Worm (Caenorhabditis elegans) whole organism, L1 larva: ENCODE results near the gene dpr-1.

ENCODE experiments used
- Y116A8C.19 ChIP-seq: sonication (generic microtip); optimal IDR thresholded peaks from 2 replicates; lab custom pipeline; 2016; ENCODE audit warnings: missing compliant biosample characterization, missing genetic modification characterization, borderline replicate concordance
- aha-1 ChIP-seq: fragments of 150-350 bp; optimal IDR thresholded peaks from 2 replicates; lab custom pipeline; 2014; ENCODE audit warnings: missing biosample characterization, missing genetic modification characterization
- ama-1 ChIP-seq: fragments of 150-350 bp; optimal IDR thresholded peaks from 2 replicates; lab custom pipeline; 2014
- blmp-1 ChIP-seq: fragments of 150-350 bp; optimal IDR thresholded peaks from 2 replicates; lab custom pipeline; 2014; ENCODE audit warnings: missing biosample characterization, missing genetic modification characterization
- ceh-8 ChIP-seq: fragments of 200-800 bp; sonication (Bioruptor generic); optimal IDR thresholded peaks from 2 replicates; lab custom pipeline; 2018; ENCODE audit warnings: mild to moderate bottlenecking, missing genetic modification characterization, moderate library complexity, missing compliant biosample characterization
- ceh-82 ChIP-seq, 3 experiments: fragments of 150-350 bp in 1 of 3; sonication (generic microtip) in 2 of 3; optimal IDR thresholded peaks; 2 replicates each; lab custom pipeline; 2014 to 2017; ENCODE audit warnings: missing biosample characterization in 3 of 3, missing genetic modification characterization in 3 of 3
- ceh-88 ChIP-seq: fragments of 200-800 bp; sonication (Bioruptor generic); IDR thresholded peaks from 2 replicates; pipeline ENCODE4 v1.3.6; 2022; ENCODE audit warnings: missing genetic modification characterization, missing compliant biosample characterization
- egl-13 ChIP-seq: sonication (generic microtip); optimal IDR thresholded peaks from 2 replicates; lab custom pipeline; 2016; ENCODE audit warnings: missing genotype, missing genetic modification reagents, missing genetic modification characterization, missing compliant biosample characterization
- elt-3 ChIP-seq, 6 experiments: fragments of 150-350 bp in 1 of 6; sonication (generic microtip); optimal IDR thresholded peaks; 2 replicates each; lab custom pipeline; 2017 to 2018; ENCODE audit warnings: missing biosample characterization in 6 of 6, missing genetic modification characterization in 6 of 6, inconsistent platforms in 1 of 6
- fkh-4 ChIP-seq: sonication (generic microtip); optimal IDR thresholded peaks from 2 replicates; lab custom pipeline; 2016; ENCODE audit warnings: missing compliant biosample characterization, missing genetic modification characterization, borderline replicate concordance
- fkh-8 ChIP-seq: sonication (generic microtip); optimal IDR thresholded peaks from 2 replicates; lab custom pipeline; 2016; ENCODE audit warnings: mild to moderate bottlenecking, missing genetic modification characterization, missing compliant biosample characterization
- grh-1 ChIP-seq: fragments of 200-800 bp; sonication (Bioruptor generic); IDR thresholded peaks from 2 replicates; pipeline ENCODE4 v1.3.6; 2022; ENCODE audit warnings: missing genetic modification reagents, missing genetic modification characterization, missing compliant biosample characterization
- hlh-4 ChIP-seq: sonication (generic microtip); optimal IDR thresholded peaks from 2 replicates; lab custom pipeline; 2016; ENCODE audit warnings: mild to moderate bottlenecking, missing genetic modification characterization, missing compliant biosample characterization
- lin-15B ChIP-seq: fragments of 150-350 bp; sonication (generic microtip); optimal IDR thresholded peaks from 3 replicates; lab custom pipeline; 2014; ENCODE audit warnings: missing biosample characterization, missing genetic modification characterization
- lin-35 ChIP-seq, 2 experiments: fragments of 150-350 bp; optimal IDR thresholded peaks; 2 replicates each; lab custom pipeline; 2014; ENCODE audit warnings: missing biosample characterization in 2 of 2, missing genetic modification characterization in 2 of 2, missing genetic modification reagents in 2 of 2
- lin-39 ChIP-seq: fragments of 150-350 bp; optimal IDR thresholded peaks from 2 replicates; lab custom pipeline; 2014; ENCODE audit warnings: missing biosample characterization, missing genetic modification reagents, missing genetic modification characterization
- lir-3 ChIP-seq: sonication (generic microtip); optimal IDR thresholded peaks from 2 replicates; lab custom pipeline; 2016; ENCODE audit warnings: mild to moderate bottlenecking, missing genetic modification characterization, moderate library complexity, missing compliant biosample characterization; ENCODE audit not compliant: poor library complexity
- lsy-2 ChIP-seq, 2 experiments: fragments of 150-350 bp; optimal IDR thresholded peaks; 2 replicates each; lab custom pipeline; 2014; ENCODE audit warnings: missing biosample characterization in 2 of 2, missing genetic modification characterization in 2 of 2
- mef-2 ChIP-seq: fragments of 150-350 bp; optimal IDR thresholded peaks from 2 replicates; lab custom pipeline; 2014; ENCODE audit warnings: missing biosample characterization, missing genetic modification characterization
- nhr-11 ChIP-seq: fragments of 150-350 bp; optimal IDR thresholded peaks from 2 replicates; lab custom pipeline; 2014; ENCODE audit warnings: missing biosample characterization, missing genetic modification characterization
- nhr-20 ChIP-seq: sonication (generic microtip); optimal IDR thresholded peaks from 2 replicates; lab custom pipeline; 2016; ENCODE audit warnings: mild to moderate bottlenecking, missing genetic modification characterization, missing compliant biosample characterization
- nhr-237 ChIP-seq: fragments of 150-350 bp; optimal IDR thresholded peaks from 2 replicates; lab custom pipeline; 2014; ENCODE audit warnings: missing biosample characterization, missing genetic modification characterization
- nhr-47 ChIP-seq: sonication (generic microtip); optimal IDR thresholded peaks from 2 replicates; lab custom pipeline; 2016; ENCODE audit warnings: mild to moderate bottlenecking, missing genetic modification characterization, moderate library complexity, missing compliant biosample characterization
- nhr-71 ChIP-seq: sonication (generic microtip); optimal IDR thresholded peaks from 2 replicates; lab custom pipeline; 2016; ENCODE audit warnings: mild to moderate bottlenecking, missing genetic modification characterization, moderate library complexity, missing compliant biosample characterization
- nhr-77 ChIP-seq: fragments of 150-350 bp; optimal IDR thresholded peaks from 2 replicates; lab custom pipeline; 2014; ENCODE audit warnings: missing biosample characterization, missing genetic modification characterization
- nhr-85 ChIP-seq: sonication (generic microtip); peaks from one replicate; lab custom pipeline; 2016; ENCODE audit warnings: missing genetic modification characterization, inconsistent platforms, missing compliant biosample characterization
- nhr-90 ChIP-seq: sonication (generic microtip); optimal IDR thresholded peaks from 2 replicates; lab custom pipeline; 2016; ENCODE audit warnings: mild to moderate bottlenecking, missing genetic modification characterization, missing compliant biosample characterization; ENCODE audit not compliant: poor library complexity
- pag-3 ChIP-seq: sonication (generic microtip); optimal IDR thresholded peaks from 2 replicates; lab custom pipeline; 2017; ENCODE audit warnings: missing genetic modification characterization, mild to moderate bottlenecking, missing compliant biosample characterization, antibody characterized with exemption, borderline replicate concordance; ENCODE audit not compliant: insufficient read depth
- pax-3 ChIP-seq: fragments of 200-800 bp; sonication (Bioruptor generic); optimal IDR thresholded peaks from 2 replicates; lab custom pipeline; 2018; ENCODE audit warnings: mild to moderate bottlenecking, missing genetic modification characterization, moderate library complexity, missing compliant biosample characterization
- rnt-1 ChIP-seq: sonication (generic microtip); optimal IDR thresholded peaks from 2 replicates; lab custom pipeline; 2016; ENCODE audit warnings: mild to moderate bottlenecking, missing genetic modification characterization, moderate library complexity, missing compliant biosample characterization
- sup-37 ChIP-seq: fragments of 200-800 bp; sonication (Bioruptor generic); optimal IDR thresholded peaks from 2 replicates; lab custom pipeline; 2018; ENCODE audit warnings: mild to moderate bottlenecking, missing genetic modification characterization, missing compliant biosample characterization
- tlp-1 ChIP-seq: fragments of 150-350 bp; optimal IDR thresholded peaks from 2 replicates; lab custom pipeline; 2014; ENCODE audit warnings: missing biosample characterization, missing genetic modification characterization
- unc-130 ChIP-seq: fragments of 150-350 bp; optimal IDR thresholded peaks from 2 replicates; lab custom pipeline; 2017; ENCODE audit warnings: missing biosample characterization, missing genetic modification characterization, inconsistent platforms
- unc-62 ChIP-seq: fragments of 150-350 bp; optimal IDR thresholded peaks from 2 replicates; lab custom pipeline; 2014; ENCODE audit warnings: missing biosample characterization, missing genetic modification reagents, missing genetic modification characterization
- unc-86 ChIP-seq: sonication (generic microtip); optimal IDR thresholded peaks from 2 replicates; lab custom pipeline; 2016; ENCODE audit warnings: missing genetic modification characterization, missing compliant biosample characterization
- unc-98 ChIP-seq: fragments of 200-800 bp; sonication (Bioruptor generic); IDR thresholded peaks from 2 replicates; pipeline ENCODE4 v1.3.6; 2022; ENCODE audit warnings: missing genetic modification characterization, missing compliant biosample characterization
- zag-1 ChIP-seq: fragments of 150-350 bp; optimal IDR thresholded peaks from 2 replicates; lab custom pipeline; 2014; ENCODE audit warnings: missing biosample characterization, missing genetic modification characterization

Gene dpr-1

DNA sequence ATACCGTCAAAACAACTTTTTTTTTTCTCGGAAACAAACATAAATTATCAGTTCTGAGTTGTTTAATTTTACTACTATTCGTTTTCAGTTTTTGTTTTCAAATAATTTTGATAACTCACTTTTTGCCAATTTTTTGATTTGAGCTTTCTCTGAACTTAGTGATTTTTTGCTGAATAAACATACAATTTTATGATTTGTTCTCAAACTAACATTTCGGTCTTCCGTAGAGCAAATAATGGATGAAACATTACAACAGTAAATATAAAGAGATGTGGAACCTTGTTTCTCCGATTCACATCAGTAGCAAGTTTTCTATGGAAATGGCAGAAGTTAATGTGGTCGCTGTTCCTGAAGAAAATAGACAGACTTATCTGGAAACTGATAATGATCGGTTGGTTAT, 7.8 kb upstream of the dpr-1 start, which contains the start of gene R10D12.7:
Gene R10D12.7, plus strand, starts transcription at position 301 of the 400 bp plus-strand sequence.
- TF ChIP-seq lin-15B (tag; lab: Kevin White, UChicago) (no peak), nhr-90 (no peak), aha-1 (no peak)

DNA sequence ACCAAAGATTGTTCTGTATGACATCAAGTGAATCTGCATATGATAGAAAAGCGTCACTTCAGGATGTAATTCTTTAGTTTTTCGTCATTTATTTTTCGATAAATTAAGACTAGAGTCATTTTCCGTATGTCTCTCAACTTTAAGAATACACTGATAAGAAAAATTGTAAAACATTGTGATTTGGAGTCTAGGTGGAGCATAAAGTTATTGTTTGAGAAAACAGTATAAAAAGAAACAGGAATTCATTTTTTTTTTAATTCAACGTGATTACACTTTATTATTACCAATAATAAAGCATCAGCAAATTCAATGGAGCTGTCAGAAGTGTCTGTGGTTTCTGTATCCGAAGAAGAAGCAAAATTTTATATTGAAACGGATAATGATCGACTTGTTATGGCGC, 7.0 kb upstream of the dpr-1 start, which contains the start of gene R10D12.6:
Gene R10D12.6, plus strand, starts transcription at position 301 of the 400 bp plus-strand sequence.
- no peak for TF ChIP-seq nhr-71 (tag; lab: Kevin White, UChicago)
- no peak for TF ChIP-seq rnt-1 (tag; lab: Kevin White, UChicago)
- no peak for TF ChIP-seq egl-13 (tag; lab: Kevin White, UChicago)
- TF ChIP-seq unc-62 (GFP tag; lab: Kevin White, UChicago), result no peak
- no peak for TF ChIP-seq ceh-82 (tag; optimal IDR thresholded peaks at IDR 0.05; lab: Kevin White, UChicago)
- TF ChIP-seq nhr-47 (tag; lab: Kevin White, UChicago), result no peak
- TF ChIP-seq lir-3 (tag; lab: Kevin White, UChicago), result no peak
- TF ChIP-seq nhr-237, result no peak
- TF ChIP-seq ceh-8 (GFP tag; lab: Kevin White, UChicago), result no peak
- no peak for TF ChIP-seq grh-1 (GFP tag; lab: Robert Waterston, UW)

DNA sequence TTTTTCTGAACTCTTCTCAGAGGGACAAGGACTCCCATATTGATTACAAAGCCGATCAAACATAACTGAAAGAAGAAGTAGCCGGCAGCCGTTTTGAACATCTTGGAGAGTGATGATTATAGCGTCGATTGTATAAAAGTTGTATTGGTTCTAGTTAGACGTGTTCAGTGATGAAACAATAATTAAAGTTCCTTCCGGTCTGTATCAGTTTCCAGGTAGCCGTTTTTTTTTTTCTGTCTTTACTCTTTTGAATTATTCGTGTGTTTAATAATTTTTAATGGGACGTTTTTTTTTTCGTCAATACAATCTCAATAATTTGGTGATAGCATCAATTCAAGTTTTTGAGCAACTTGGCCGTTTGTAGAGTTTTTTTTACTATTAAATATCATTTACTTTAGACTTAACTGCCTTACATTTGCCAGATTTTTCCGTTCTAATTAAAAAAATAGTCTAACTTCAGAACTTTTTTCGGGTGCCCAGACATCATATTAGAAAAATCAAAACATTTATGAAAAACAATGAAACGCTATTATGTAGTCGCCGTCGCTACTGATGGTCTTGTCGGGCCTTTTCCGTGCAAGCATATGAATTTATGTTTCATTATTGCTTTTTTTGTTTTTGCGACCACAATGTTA, 4.5 kb upstream of the dpr-1 start, which contains the start of the genes srx-10 and clec-226:
Gene srx-10, minus strand, starts transcription at position 101 of the 635 bp plus-strand sequence.
Gene clec-226, plus strand, starts transcription at position 585 of the 635 bp plus-strand sequence.
- TF ChIP-seq hlh-4, result no peak

DNA sequence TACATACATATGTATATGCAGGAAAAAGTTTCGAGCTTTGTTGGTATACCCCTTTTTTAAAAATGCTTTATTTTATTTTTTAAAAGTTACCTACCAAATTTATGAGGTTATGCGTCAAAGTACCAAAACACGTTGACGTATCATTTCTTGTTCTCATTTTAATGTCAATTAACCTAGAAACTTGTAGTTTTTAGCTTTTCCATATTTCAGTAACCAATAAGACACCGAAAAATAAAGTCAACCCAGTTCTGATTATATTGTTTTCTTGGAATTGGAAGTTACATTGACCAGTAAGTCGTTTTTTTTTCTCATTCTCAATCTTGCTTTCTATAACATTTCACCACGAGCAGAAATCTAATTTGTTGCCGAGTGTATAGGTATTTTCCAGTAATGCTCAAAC, 5.1 kb downstream of the dpr-1 start, which contains the start of gene srw-145:
Gene srw-145, plus strand, starts transcription at position 301 of the 400 bp plus-strand sequence.
- TF ChIP-seq nhr-11 (tag; lab: Kevin White, UChicago), result peak; percentile 31
- TF ChIP-seq unc-130 (tag; lab: Kevin White, UChicago), result no peak
- TF ChIP-seq fkh-8 (tag; lab: Kevin White, UChicago), result peak; percentile 45
- TF ChIP-seq unc-98 (GFP tag; lab: Robert Waterston, UW), result no peak
- peak; percentile 48 for TF ChIP-seq nhr-71 (tag; lab: Kevin White, UChicago)
- no peak for TF ChIP-seq ceh-88 (GFP tag; lab: Robert Waterston, UW)
- TF ChIP-seq aha-1, result no peak
- peak; percentile 44 for TF ChIP-seq nhr-47 (tag; lab: Kevin White, UChicago)

- peak; percentile 2 for TF ChIP-seq nhr-20
- TF ChIP-seq lin-35 (GFP tag; optimal IDR thresholded peaks at IDR 0.05; lab: Kevin White, UChicago), result peak in 1 of 2 experiments; percentile 11
- no peak for TF ChIP-seq unc-86 (tag; lab: Kevin White, UChicago)
- peak; percentile 63 for TF ChIP-seq grh-1 (GFP tag; lab: Robert Waterston, UW)
- TF ChIP-seq zag-1 (tag; lab: Kevin White, UChicago), result no peak
- TF ChIP-seq blmp-1 (tag; lab: Kevin White, UChicago), result peak; percentile 19
- peak; percentile 77 for TF ChIP-seq nhr-85
- peak in 2 of 6 experiments; percentile 25 to 31 for TF ChIP-seq elt-3 (tag; optimal IDR thresholded peaks at IDR 0.05; lab: Kevin White, UChicago)
- TF ChIP-seq nhr-71 (tag; lab: Kevin White, UChicago), result peak; percentile 1
Observed at ce11 chrV:13936052-13936451, 5.9 kb downstream of the dpr-1 start.

- TF ChIP-seq lsy-2 (tag; optimal IDR thresholded peaks at IDR 0.05; lab: Kevin White, UChicago), result peak in 1 of 2 experiments; percentile 2
- no peak for TF ChIP-seq sup-37 (GFP tag; lab: Kevin White, UChicago)
- TF ChIP-seq pag-3 (tag; lab: Kevin White, UChicago), result no peak
- TF ChIP-seq lir-3 (tag; lab: Kevin White, UChicago), result no peak
- peak in 5 of 6 experiments; percentile 25 to 93 (median 82) for TF ChIP-seq elt-3 (tag; optimal IDR thresholded peaks at IDR 0.05; lab: Kevin White, UChicago)
- no peak for TF ChIP-seq nhr-71 (tag; lab: Kevin White, UChicago)
- no peak for TF ChIP-seq unc-98 (GFP tag; lab: Robert Waterston, UW)
- no peak for TF ChIP-seq fkh-4 (tag; lab: Kevin White, UChicago)
- no peak for TF ChIP-seq mef-2 (tag; lab: Kevin White, UChicago)
- no peak for TF ChIP-seq zag-1 (tag; lab: Kevin White, UChicago)
- TF ChIP-seq grh-1 (GFP tag; lab: Robert Waterston, UW), result no peak
- TF ChIP-seq blmp-1 (tag; lab: Kevin White, UChicago), result peak; percentile 41
- TF ChIP-seq nhr-77, result no peak
- no peak for TF ChIP-seq tlp-1 (tag; lab: Kevin White, UChicago)
- TF ChIP-seq Y116A8C.19, result no peak
- TF ChIP-seq nhr-11 (tag; lab: Kevin White, UChicago), result no peak
- no peak for TF ChIP-seq pax-3
- no peak for TF ChIP-seq ama-1 (lab: Kevin White, UChicago)
- no peak for TF ChIP-seq nhr-90
- no peak for TF ChIP-seq lin-39 (tag; lab: Kevin White, UChicago)
Observed at ce11 chrV:13935423-13935822, 6.6 kb downstream of the dpr-1 start.
